Worm (Caenorhabditis elegans): ENCODE results near the gene spp-9.

ce11 chrX:11464271-11465103 lies 23.1 kb upstream of the spp-9 start:
- TF ChIP-seq lin-35 (GFP tag; optimal IDR thresholded peaks at IDR 0.05) (peak; percentile 2 to 4), ztf-11 (tag; optimal IDR thresholded peaks at IDR 0.05) (no peak)
